Worm (Caenorhabditis elegans) whole organism, L4 larva: Measurements from ENCODE around the gene nst-1.

Experiments used
- F10B5.3 ChIP-seq: sonication (generic microtip); optimal IDR thresholded peaks from 2 replicates; lab custom pipeline; 2016; ENCODE audit warnings: mild to moderate bottlenecking, missing genetic modification characterization, missing compliant biosample characterization
- F26F4.8 ChIP-seq: fragments of 200-800 bp; sonication (Bioruptor generic); conservative IDR thresholded peaks from 2 replicates; pipeline ENCODE4 v1.3.6; 2022; ENCODE audit warnings: missing genetic modification characterization, missing compliant biosample characterization
- F37D6.2 ChIP-seq: sonication (generic microtip); optimal IDR thresholded peaks from 2 replicates; lab custom pipeline; 2016; ENCODE audit warnings: mild to moderate bottlenecking, missing genetic modification characterization, missing compliant biosample characterization
- Y75B8A.6 ChIP-seq: fragments of 200-800 bp; sonication (Bioruptor generic); IDR thresholded peaks from 2 replicates; pipeline ENCODE4 v1.3.6; 2022; ENCODE audit warnings: missing genetic modification reagents, missing genetic modification characterization, missing compliant biosample characterization
- aha-1 ChIP-seq: fragments of 150-350 bp; peaks from one replicate; lab custom pipeline; 2014; ENCODE audit warnings: missing biosample characterization, missing genetic modification characterization
- aly-2 ChIP-seq: sonication (generic microtip); optimal IDR thresholded peaks from 2 replicates; lab custom pipeline; 2018; ENCODE audit warnings: missing biosample characterization, missing genetic modification characterization
- ama-1 ChIP-seq: fragments of 150-350 bp; optimal IDR thresholded peaks from 2 replicates; lab custom pipeline; 2014; ENCODE audit warnings: inconsistent platforms, mixed read lengths
- arid-1 ChIP-seq: fragments of 200-800 bp; sonication (Bioruptor generic); conservative IDR thresholded peaks from 2 replicates; pipeline ENCODE4 v1.3.6; 2022; ENCODE audit warnings: missing genetic modification reagents, missing genetic modification characterization, missing compliant biosample characterization
- attf-4 ChIP-seq: sonication (generic microtip); optimal IDR thresholded peaks from 3 replicates; lab custom pipeline; 2017; ENCODE audit warnings: missing biosample characterization, missing genetic modification characterization
- ceh-28 ChIP-seq: fragments of 150-350 bp; optimal IDR thresholded peaks from 2 replicates; lab custom pipeline; 2014; ENCODE audit warnings: missing biosample characterization, missing genetic modification reagents, missing genetic modification characterization
- ceh-44 ChIP-seq: fragments of 200-800 bp; sonication (Bioruptor generic); IDR thresholded peaks from 2 replicates; pipeline ENCODE4 v1.3.6; 2022; ENCODE audit warnings: missing genetic modification reagents, missing genetic modification characterization, missing compliant biosample characterization
- daf-16 ChIP-seq, 3 experiments: sonication (generic microtip); optimal IDR thresholded peaks; 2 replicates each; lab custom pipeline; 2016 to 2017; ENCODE audit warnings: missing genetic modification characterization in 3 of 3, missing genetic modification reagents in 3 of 3, mild to moderate bottlenecking in 2 of 3, missing compliant biosample characterization in 2 of 3, missing biosample characterization in 1 of 3, moderate library complexity in 1 of 3
- dmd-6 ChIP-seq: fragments of 200-800 bp; sonication (Bioruptor generic); IDR thresholded peaks from 2 replicates; pipeline ENCODE4 v1.3.6; 2022; ENCODE audit warnings: missing genetic modification reagents, missing genetic modification characterization, missing compliant biosample characterization
- dpl-1 ChIP-seq: fragments of 150-350 bp; optimal IDR thresholded peaks from 2 replicates; lab custom pipeline; 2014; ENCODE audit warnings: missing biosample characterization, missing genetic modification reagents, missing genetic modification characterization
- duxl-1 ChIP-seq: sonication (generic microtip); optimal IDR thresholded peaks from 2 replicates; lab custom pipeline; 2016; ENCODE audit warnings: mild to moderate bottlenecking, missing genetic modification characterization, moderate library complexity, missing compliant biosample characterization; ENCODE audit not compliant: poor library complexity
- dve-1 ChIP-seq: sonication (generic microtip); optimal IDR thresholded peaks from 2 replicates; lab custom pipeline; 2017; ENCODE audit warnings: antibody characterized with exemption, mild to moderate bottlenecking, missing genetic modification characterization, missing compliant biosample characterization; ENCODE audit not compliant: insufficient read depth
- egl-27 ChIP-seq: sonication (generic microtip); optimal IDR thresholded peaks from 3 replicates; lab custom pipeline; 2017; ENCODE audit warnings: missing biosample characterization, missing genetic modification reagents, missing genetic modification characterization
- egl-43 ChIP-seq: fragments of 200-800 bp; sonication (Bioruptor generic); IDR thresholded peaks from 2 replicates; pipeline ENCODE4 v1.3.6; 2022; ENCODE audit warnings: missing genetic modification reagents, missing genetic modification characterization, missing compliant biosample characterization
- fkh-10 ChIP-seq: fragments of 150-350 bp; optimal IDR thresholded peaks from 2 replicates; lab custom pipeline; 2014; ENCODE audit warnings: missing biosample characterization, missing genetic modification reagents, missing genetic modification characterization
- hif-1 ChIP-seq, 2 experiments: sonication (generic microtip); optimal IDR thresholded peaks; 2 replicates each; lab custom pipeline; 2016 to 2017; ENCODE audit warnings: missing compliant biosample characterization in 2 of 2, missing genetic modification characterization in 2 of 2, missing genetic modification reagents in 2 of 2, missing genotype in 2 of 2, mild to moderate bottlenecking in 1 of 2
- hlh-30 ChIP-seq: sonication (generic microtip); optimal IDR thresholded peaks from 2 replicates; lab custom pipeline; 2017; ENCODE audit warnings: antibody characterized with exemption, mild to moderate bottlenecking, missing genetic modification characterization, missing compliant biosample characterization; ENCODE audit not compliant: insufficient read depth
- hmg-1.1 ChIP-seq: fragments of 200-800 bp; sonication (Bioruptor generic); IDR thresholded peaks from 2 replicates; pipeline ENCODE4 v1.3.6; 2022; ENCODE audit warnings: missing genetic modification reagents, missing genetic modification characterization, missing compliant biosample characterization
- lin-15B ChIP-seq: fragments of 150-350 bp; sonication (generic microtip); optimal IDR thresholded peaks from 3 replicates; lab custom pipeline; 2014; ENCODE audit warnings: missing biosample characterization, missing genetic modification characterization
- lin-38 ChIP-seq: fragments of 200-800 bp; sonication (Bioruptor generic); IDR thresholded peaks from 2 replicates; pipeline ENCODE4 v1.3.6; 2022; ENCODE audit warnings: missing genetic modification reagents, missing genetic modification characterization, missing compliant biosample characterization
- lir-3 ChIP-seq: sonication (generic microtip); optimal IDR thresholded peaks from 2 replicates; lab custom pipeline; 2016; ENCODE audit warnings: mild to moderate bottlenecking, missing genetic modification characterization, missing compliant biosample characterization
- lsy-2 ChIP-seq, 2 experiments: fragments of 150-350 bp in 1 of 2; sonication (generic microtip) in 1 of 2; optimal IDR thresholded peaks; 2 replicates each; lab custom pipeline; 2014 to 2017; ENCODE audit warnings: missing biosample characterization in 2 of 2, missing genetic modification characterization in 2 of 2
- mep-1 ChIP-seq: fragments of 150-350 bp; sonication (generic microtip); optimal IDR thresholded peaks from 3 replicates; lab custom pipeline; 2014; ENCODE audit warnings: missing biosample characterization, missing genetic modification characterization
- mes-2 ChIP-seq: sonication (generic microtip); optimal IDR thresholded peaks from 2 replicates; lab custom pipeline; 2016; ENCODE audit warnings: missing genotype, mild to moderate bottlenecking, missing genetic modification characterization, missing compliant biosample characterization; ENCODE audit not compliant: poor library complexity, severe bottlenecking
- mxl-3 ChIP-seq: fragments of 200-800 bp; sonication (Bioruptor generic); optimal IDR thresholded peaks from 2 replicates; lab custom pipeline; 2018; ENCODE audit warnings: mild to moderate bottlenecking, missing genetic modification characterization, missing compliant biosample characterization
- nhr-102 ChIP-seq: sonication (generic microtip); optimal IDR thresholded peaks from 2 replicates; lab custom pipeline; 2016; ENCODE audit warnings: mild to moderate bottlenecking, missing genetic modification characterization, moderate library complexity, missing compliant biosample characterization
- nhr-25 ChIP-seq: sonication (generic microtip); optimal IDR thresholded peaks from 2 replicates; lab custom pipeline; 2017; ENCODE audit warnings: missing genetic modification characterization, mild to moderate bottlenecking, missing compliant biosample characterization, antibody characterized with exemption, moderate library complexity, borderline replicate concordance; ENCODE audit not compliant: insufficient read depth
- nhr-76 ChIP-seq: fragments of 150-350 bp; optimal IDR thresholded peaks from 2 replicates; lab custom pipeline; 2014; ENCODE audit warnings: missing biosample characterization, missing genetic modification characterization
- rbr-2 ChIP-seq: sonication (generic microtip); optimal IDR thresholded peaks from 2 replicates; lab custom pipeline; 2016; ENCODE audit warnings: missing genotype, missing genetic modification characterization, missing compliant biosample characterization
- set-16 ChIP-seq: fragments of 200-800 bp; sonication (Bioruptor generic); IDR thresholded peaks from 2 replicates; pipeline ENCODE4 v1.3.6; 2022; ENCODE audit warnings: missing genetic modification reagents, missing genetic modification characterization, missing compliant biosample characterization
- skn-1 ChIP-seq: fragments of 150-350 bp; optimal IDR thresholded peaks from 2 replicates; lab custom pipeline; 2014; ENCODE audit warnings: missing biosample characterization, missing genetic modification characterization
- spr-1 ChIP-seq: sonication (generic microtip); optimal IDR thresholded peaks from 2 replicates; lab custom pipeline; 2016; ENCODE audit warnings: mild to moderate bottlenecking, missing genetic modification characterization, missing compliant biosample characterization
- vab-7 ChIP-seq: fragments of 200-800 bp; sonication (Bioruptor generic); IDR thresholded peaks from 2 replicates; pipeline ENCODE4 v1.3.6; 2022; ENCODE audit warnings: missing genetic modification reagents, missing genetic modification characterization, missing compliant biosample characterization
- zip-11 ChIP-seq: fragments of 200-800 bp; sonication (Bioruptor generic); IDR thresholded peaks from 2 replicates; pipeline ENCODE4 v1.3.6; 2022; ENCODE audit warnings: missing genetic modification characterization, missing compliant biosample characterization
- ztf-11 ChIP-seq: fragments of 150-350 bp; optimal IDR thresholded peaks from 2 replicates; lab custom pipeline; 2014; ENCODE audit warnings: missing biosample characterization, missing genetic modification characterization

The nst-1 gene

ce11 chrII:8326228-8326960 lies 43.4 kb upstream of the nst-1 start:
- TF ChIP-seq lir-3 = no peak
- TF ChIP-seq ama-1 (lab: Kevin White, UChicago) = peak; percentile 66
- peak; percentile 15 for TF ChIP-seq nhr-102 (tag; lab: Kevin White, UChicago)
- TF ChIP-seq egl-43 (GFP tag; lab: Robert Waterston, UW) = no peak
- TF ChIP-seq F10B5.3 (tag; lab: Kevin White, UChicago) = no peak
- TF ChIP-seq hlh-30 = no peak
- no peak for TF ChIP-seq ceh-44 (GFP tag; lab: Robert Waterston, UW)
- peak; percentile 14 for TF ChIP-seq mep-1 (tag; lab: Kevin White, UChicago)
- no peak for TF ChIP-seq aly-2 (tag; lab: Kevin White, UChicago)
- no peak for TF ChIP-seq F26F4.8
- no peak for TF ChIP-seq arid-1 (GFP tag; lab: Robert Waterston, UW)
- TF ChIP-seq vab-7 (GFP tag; lab: Robert Waterston, UW) = no peak
- no peak for TF ChIP-seq mxl-3 (GFP tag; lab: Kevin White, UChicago)
- no peak for TF ChIP-seq Y75B8A.6
- TF ChIP-seq spr-1 (tag; lab: Kevin White, UChicago) = no peak
- TF ChIP-seq mes-2 (tag; lab: Kevin White, UChicago) = peak; percentile 20
- peak; percentile 95 for TF ChIP-seq aha-1 (tag; lab: Kevin White, UChicago)
- no peak for TF ChIP-seq ztf-11
- TF ChIP-seq hmg-1.1 (GFP tag; lab: Robert Waterston, UW) = no peak
- no peak for TF ChIP-seq dmd-6 (GFP tag; lab: Robert Waterston, UW)
- no peak for TF ChIP-seq nhr-25
- TF ChIP-seq set-16 (GFP tag; lab: Robert Waterston, UW) = no peak
- no peak for TF ChIP-seq fkh-10 (GFP tag; lab: Kevin White, UChicago)
- TF ChIP-seq duxl-1 = peak; percentile 36
- no peak for TF ChIP-seq lin-15B (tag; lab: Kevin White, UChicago)
- TF ChIP-seq lin-38 (GFP tag; lab: Robert Waterston, UW) = peak; percentile 57
- TF ChIP-seq nhr-76 (tag; lab: Kevin White, UChicago) = no peak
- no peak for TF ChIP-seq F37D6.2
- no peak for TF ChIP-seq attf-4
- no peak for TF ChIP-seq egl-27 (tag; lab: Kevin White, UChicago)

ce11 chrII:8325002-8325539 lies 42.1 kb upstream of the nst-1 start, which contains the start of the genes ran-3 and C26D10.3:
Gene ran-3 (minus strand): TSS chrII:8325052.
Gene C26D10.3 (plus strand): TSS chrII:8325386.
- TF ChIP-seq lin-38 (GFP tag; lab: Robert Waterston, UW) (peak; percentile 51; the same call in 1 of the 2 replicates), lsy-2 (tag; optimal IDR thresholded peaks at IDR 0.05; lab: Kevin White, UChicago) (peak in 1 of 2 experiments; percentile 58), dpl-1 (GFP tag; lab: Kevin White, UChicago) (peak; percentile 69), zip-11 (GFP tag; lab: Robert Waterston, UW) (no peak), rbr-2 (tag; lab: Kevin White, UChicago) (peak; percentile 17), mes-2 (tag; lab: Kevin White, UChicago) (peak; percentile 91), dve-1 (tag; lab: Kevin White, UChicago) (peak; percentile 21), egl-27 (tag; lab: Kevin White, UChicago) (no peak), ceh-28 (tag; lab: Kevin White, UChicago) (no peak), lin-15B (tag; lab: Kevin White, UChicago) (no peak), daf-16 (GFP tag; optimal IDR thresholded peaks at IDR 0.05; lab: Kevin White, UChicago) (no peak), daf-16 (tag; optimal IDR thresholded peaks at IDR 0.05; lab: Kevin White, UChicago) (peak; percentile 62), arid-1 (GFP tag; lab: Robert Waterston, UW) (no peak), hif-1 (tag; optimal IDR thresholded peaks at IDR 0.05; lab: Kevin White, UChicago) (peak in 1 of 2 experiments; percentile 13), mep-1 (tag; lab: Kevin White, UChicago) (peak; percentile 42), skn-1 (tag; lab: Kevin White, UChicago) (no peak)
